Fruit fly (Drosophila melanogaster) whole organism, embryonic: Measurements from ENCODE around the gene Sk1.

Experiments used
- Adf1 ChIP-seq: fragments of 200-800 bp; sonication (Bioruptor generic); IDR thresholded peaks from 2 replicates; pipeline ENCODE4 v1.3.6; 2022; ENCODE audit warnings: missing biosample characterization, missing genetic modification characterization
- Atf3 ChIP-seq: fragments of 200-800 bp; sonication (Bioruptor generic); optimal IDR thresholded peaks from 3 replicates; lab custom pipeline; 2016; ENCODE audit warnings: missing biosample characterization, missing genetic modification characterization
- Atf6 ChIP-seq: fragments of 200-800 bp; sonication (Bioruptor generic); IDR thresholded peaks from 2 replicates; pipeline ENCODE4 v1.3.6; 2022; ENCODE audit warnings: missing biosample characterization, missing genetic modification characterization
- Blimp-1 ChIP-seq: fragments of 200-800 bp; sonication (Bioruptor generic); optimal IDR thresholded peaks from 3 replicates; lab custom pipeline; 2018; ENCODE audit warnings: missing biosample characterization, missing genetic modification characterization, mild to moderate bottlenecking, moderate library complexity, missing genetic modification reagents
- CG15696 ChIP-seq: fragments of 200-800 bp; sonication (Bioruptor generic); optimal IDR thresholded peaks from 2 replicates; lab custom pipeline; 2019; ENCODE audit warnings: missing biosample characterization, mild to moderate bottlenecking, missing genetic modification characterization, moderate library complexity
- CG17612 ChIP-seq: fragments of 200-800 bp; sonication (Bioruptor generic); IDR thresholded peaks from 2 replicates; pipeline ENCODE4 v1.3.6; 2022; ENCODE audit warnings: missing biosample characterization, missing genetic modification characterization
- CG2875 ChIP-seq: fragments of 200-800 bp; sonication (Bioruptor generic); optimal IDR thresholded peaks from 2 replicates; lab custom pipeline; 2017; ENCODE audit warnings: missing biosample characterization, mild to moderate bottlenecking, missing genetic modification characterization, missing genetic modification reagents
- CG3407 ChIP-seq: fragments of 200-800 bp; sonication (Bioruptor generic); optimal IDR thresholded peaks from 2 replicates; lab custom pipeline; 2018; ENCODE audit warnings: missing biosample characterization, mild to moderate bottlenecking, missing genetic modification characterization
- CG42726 ChIP-seq: fragments of 200-800 bp; sonication (Bioruptor generic); IDR thresholded peaks from 2 replicates; pipeline ENCODE4 v1.3.6; 2022; ENCODE audit warnings: missing biosample characterization, missing genetic modification characterization; ENCODE audit not compliant: partially characterized antibody
- CG4820 ChIP-seq: fragments of 200-800 bp; sonication (Bioruptor generic); optimal IDR thresholded peaks from 3 replicates; lab custom pipeline; 2016; ENCODE audit warnings: missing biosample characterization, missing genetic modification characterization
- CG7745 ChIP-seq: fragments of 200-800 bp; sonication (Bioruptor generic); optimal IDR thresholded peaks from 2 replicates; lab custom pipeline; 2018; ENCODE audit warnings: missing biosample characterization, mild to moderate bottlenecking, missing genetic modification characterization, moderate library complexity
- CG8359 ChIP-seq: fragments of 200-800 bp; sonication (Bioruptor generic); optimal IDR thresholded peaks from 2 replicates; lab custom pipeline; 2017; ENCODE audit warnings: missing biosample characterization, mild to moderate bottlenecking, missing genetic modification characterization, borderline replicate concordance
- CHES-1-like ChIP-seq: fragments of 200-800 bp; sonication (Bioruptor generic); optimal IDR thresholded peaks from 2 replicates; lab custom pipeline; 2016; ENCODE audit warnings: missing biosample characterization, missing genetic modification characterization
- CoRest ChIP-seq: fragments of 200-800 bp; sonication (Bioruptor generic); optimal IDR thresholded peaks from 3 replicates; lab custom pipeline; 2018; ENCODE audit warnings: missing biosample characterization, mild to moderate bottlenecking, missing genetic modification characterization, moderate library complexity
- CrebB ChIP-seq: fragments of 200-800 bp; sonication (Bioruptor generic); optimal IDR thresholded peaks from 3 replicates; lab custom pipeline; 2018; ENCODE audit warnings: missing biosample characterization, mild to moderate bottlenecking, missing genetic modification characterization
- D19B ChIP-seq: fragments of 200-800 bp; sonication (Bioruptor generic); optimal IDR thresholded peaks from 2 replicates; lab custom pipeline; 2017; ENCODE audit warnings: missing biosample characterization, mild to moderate bottlenecking, missing genetic modification characterization
- Dbx ChIP-seq: fragments of 200-800 bp; sonication (Bioruptor generic); IDR thresholded peaks from 3 replicates; pipeline ENCODE4 v1.3.6; 2022; ENCODE audit warnings: missing biosample characterization, missing genetic modification characterization
- Dfd ChIP-seq, 2 experiments: fragments of >200 bp; optimal IDR thresholded peaks; 2 replicates each; lab custom pipeline; 2017; ENCODE audit warnings: missing biosample characterization in 2 of 2, missing genetic modification characterization in 2 of 2
- Hr39 ChIP-seq: fragments of >200 bp; optimal IDR thresholded peaks from 2 replicates; lab custom pipeline; 2017
- Hr78 ChIP-seq, 2 experiments: fragments of 200-800 bp in 1 of 2; fragments of >200 bp in 1 of 2; sonication (Bioruptor generic) in 1 of 2; optimal IDR thresholded peaks; 2 replicates each; lab custom pipeline; 2017 to 2019; ENCODE audit warnings: missing biosample characterization in 2 of 2, missing genetic modification characterization in 2 of 2, mild to moderate bottlenecking in 1 of 2, moderate library complexity in 1 of 2
- Hsf ChIP-seq: fragments of 200-800 bp; sonication (Bioruptor generic); optimal IDR thresholded peaks from 3 replicates; lab custom pipeline; 2016; ENCODE audit warnings: missing biosample characterization, missing genetic modification characterization
- MBD-R2 ChIP-seq: fragments of 200-800 bp; sonication (Bioruptor generic); IDR thresholded peaks from 2 replicates; pipeline ENCODE4 v1.3.6; 2022; ENCODE audit warnings: missing biosample characterization, missing genetic modification characterization
- Max ChIP-seq: fragments of 200-800 bp; sonication (Bioruptor generic); optimal IDR thresholded peaks from 2 replicates; lab custom pipeline; 2016; ENCODE audit warnings: missing biosample characterization, mild to moderate bottlenecking, missing genetic modification characterization
- Pdp1 ChIP-seq, 2 experiments: fragments of 200-800 bp; sonication (Bioruptor generic); optimal IDR thresholded peaks; 3 replicates each; lab custom pipeline; 2016; ENCODE audit warnings: missing biosample characterization in 2 of 2, missing genetic modification characterization in 2 of 2, mild to moderate bottlenecking in 1 of 2, moderate library complexity in 1 of 2
- Poxn ChIP-seq: fragments of 200-800 bp; sonication (Bioruptor generic); IDR thresholded peaks from 2 replicates; pipeline ENCODE4 v1.3.6; 2022; ENCODE audit warnings: missing biosample characterization, missing genetic modification characterization
- Ptx1 ChIP-seq: fragments of 200-800 bp; sonication (Bioruptor generic); IDR thresholded peaks from 2 replicates; pipeline ENCODE4 v1.3.6; 2022; ENCODE audit warnings: missing biosample characterization, missing genetic modification characterization
- Rx ChIP-seq: fragments of 200-800 bp; sonication (Bioruptor generic); IDR thresholded peaks from 2 replicates; pipeline ENCODE4 v1.3.6; 2022; ENCODE audit warnings: missing biosample characterization, missing genetic modification characterization
- Side ChIP-seq: fragments of 200-800 bp; sonication (Bioruptor generic); optimal IDR thresholded peaks from 2 replicates; lab custom pipeline; 2016; ENCODE audit warnings: missing biosample characterization, missing genetic modification characterization
- Sin3A ChIP-seq: fragments of >200 bp; optimal IDR thresholded peaks from 2 replicates; lab custom pipeline; 2018
- Stat92E ChIP-seq, 3 experiments: fragments of >200 bp in 2 of 3; fragments of 200-800 bp in 1 of 3; sonication (Bioruptor generic) in 1 of 3; optimal IDR thresholded peaks; 2 replicates each; lab custom pipeline; 2017 to 2019; ENCODE audit warnings: missing biosample characterization in 3 of 3, missing genetic modification characterization in 3 of 3, mild to moderate bottlenecking in 1 of 3, moderate library complexity in 1 of 3
- Tbp ChIP-seq: fragments of >200 bp; optimal IDR thresholded peaks from 2 replicates; lab custom pipeline; 2018; ENCODE audit warnings: missing biosample characterization, missing genetic modification characterization
- amos ChIP-seq: fragments of 200-800 bp; sonication (Bioruptor generic); IDR thresholded peaks from 2 replicates; pipeline ENCODE4 v1.3.6; 2022; ENCODE audit warnings: missing biosample characterization, missing genetic modification characterization; ENCODE audit not compliant: partially characterized antibody
- ara ChIP-seq: fragments of 200-800 bp; sonication (Bioruptor generic); IDR thresholded peaks from 2 replicates; pipeline ENCODE4 v1.3.6; 2022; ENCODE audit warnings: missing biosample characterization, missing genetic modification characterization
- cg ChIP-seq: fragments of 200-800 bp; sonication (Bioruptor generic); optimal IDR thresholded peaks from 3 replicates; lab custom pipeline; 2019; ENCODE audit warnings: missing biosample characterization, mild to moderate bottlenecking, missing genetic modification characterization, moderate library complexity
- chif ChIP-seq, 2 experiments: fragments of 200-800 bp; sonication (Bioruptor generic); optimal IDR thresholded peaks; 3 replicates each; lab custom pipeline; 2016; ENCODE audit warnings: missing biosample characterization in 2 of 2, missing genetic modification characterization in 2 of 2
- chm ChIP-seq: fragments of 200-800 bp; sonication (Bioruptor generic); IDR thresholded peaks from 2 replicates; pipeline ENCODE4 v1.3.6; 2022; ENCODE audit warnings: missing biosample characterization, missing genetic modification characterization
- chn ChIP-seq: fragments of 200-800 bp; sonication (Bioruptor generic); optimal IDR thresholded peaks from 2 replicates; lab custom pipeline; 2016; ENCODE audit warnings: missing biosample characterization, missing genetic modification characterization
- crp ChIP-seq, 2 experiments: fragments of 200-800 bp; sonication (Bioruptor generic); optimal IDR thresholded peaks; 2 replicates in 1 of 2; 3 replicates in 1 of 2; lab custom pipeline; 2017; ENCODE audit warnings: missing biosample characterization in 2 of 2, missing genetic modification characterization in 2 of 2, mild to moderate bottlenecking in 1 of 2, moderate library complexity in 1 of 2
- danr ChIP-seq: fragments of 200-800 bp; sonication (Bioruptor generic); IDR thresholded peaks from 2 replicates; pipeline ENCODE4 v1.3.6; 2022; ENCODE audit warnings: missing biosample characterization, missing genetic modification characterization
- emc ChIP-seq: fragments of 200-800 bp; sonication (Bioruptor generic); optimal IDR thresholded peaks from 2 replicates; lab custom pipeline; 2016; ENCODE audit warnings: missing biosample characterization, missing genetic modification characterization
- fd3F ChIP-seq: fragments of 200-800 bp; sonication (Bioruptor generic); optimal IDR thresholded peaks from 2 replicates; lab custom pipeline; 2018; ENCODE audit warnings: missing biosample characterization, mild to moderate bottlenecking, missing genetic modification characterization, moderate library complexity
- gro ChIP-seq: fragments of 200-800 bp; sonication (Bioruptor generic); optimal IDR thresholded peaks from 2 replicates; lab custom pipeline; 2016; ENCODE audit warnings: missing biosample characterization, missing genetic modification characterization
- ham ChIP-seq: fragments of 200-800 bp; sonication (Bioruptor generic); IDR thresholded peaks from 2 replicates; pipeline ENCODE4 v1.3.6; 2022; ENCODE audit warnings: missing biosample characterization, missing genetic modification characterization
- ind ChIP-seq: fragments of 200-800 bp; sonication (Bioruptor generic); optimal IDR thresholded peaks from 3 replicates; lab custom pipeline; 2016; ENCODE audit warnings: missing biosample characterization, missing genetic modification characterization
- lov ChIP-seq, 2 experiments: fragments of 200-800 bp in 1 of 2; fragments of >200 bp in 1 of 2; sonication (Bioruptor generic) in 1 of 2; IDR thresholded peaks in 1 of 2; optimal IDR thresholded peaks in 1 of 2; 2 replicates in 1 of 2; 3 replicates in 1 of 2; pipeline versions ENCODE4 v1.3.6 to Lab custom; 2017 to 2022; ENCODE audit warnings: missing biosample characterization in 1 of 2, missing genetic modification characterization in 1 of 2
- slbo ChIP-seq: fragments of 200-800 bp; sonication (Bioruptor generic); IDR thresholded peaks from 2 replicates; pipeline ENCODE4 v1.3.6; 2022; ENCODE audit warnings: missing biosample characterization, missing genetic modification characterization
- so ChIP-seq: fragments of 200-800 bp; sonication (Bioruptor generic); IDR thresholded peaks from 3 replicates; pipeline ENCODE4 v1.3.6; 2022; ENCODE audit warnings: missing biosample characterization, missing genetic modification characterization
- ssp ChIP-seq: fragments of 200-800 bp; sonication (Bioruptor generic); IDR thresholded peaks from 2 replicates; pipeline ENCODE4 v1.3.6; 2022; ENCODE audit warnings: missing biosample characterization, missing genetic modification characterization
- unc-4 ChIP-seq: fragments of 200-800 bp; sonication (Bioruptor generic); IDR thresholded peaks from 2 replicates; pipeline ENCODE4 v1.3.6; 2022; ENCODE audit warnings: missing biosample characterization, missing genetic modification characterization; ENCODE audit not compliant: partially characterized antibody
- usp ChIP-seq: fragments of >200 bp; optimal IDR thresholded peaks from 2 replicates; lab custom pipeline; 2017; ENCODE audit warnings: missing biosample characterization, missing genetic modification characterization

Gene Sk1

DNA sequence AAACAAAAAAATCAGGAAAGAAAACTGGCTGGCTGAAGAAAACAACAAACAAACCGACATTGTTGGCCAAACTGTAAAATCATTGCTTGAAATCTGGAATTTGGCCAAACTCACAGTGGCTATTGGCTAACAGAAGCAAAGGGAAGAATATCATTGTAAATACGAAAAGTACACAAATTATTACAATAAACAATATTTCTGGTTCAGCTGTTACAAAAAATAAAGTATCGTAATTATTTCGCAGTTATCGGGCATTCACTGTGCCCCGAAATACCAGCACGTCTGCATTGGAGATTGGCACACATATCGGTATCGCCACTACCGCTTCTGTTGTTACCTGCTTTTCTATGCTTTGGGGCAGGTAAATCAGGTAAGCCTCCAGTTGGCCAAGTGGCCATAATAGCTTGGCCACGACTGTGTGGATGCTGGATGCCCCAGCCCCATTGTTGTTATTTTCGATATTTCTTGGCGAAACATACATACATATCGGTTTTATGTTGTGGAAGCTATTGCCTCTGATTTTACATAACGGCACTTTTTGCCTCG is 8.8 kb downstream of the Sk1 start (continued):
- TF ChIP-seq amos (GFP tag; lab: Robert Waterston, UW): no peak
- no peak for TF ChIP-seq crp (GFP tag; optimal IDR thresholded peaks at IDR 0.05; lab: Kevin White, UChicago)
- TF ChIP-seq chn (GFP tag; lab: Kevin White, UChicago): no peak
- TF ChIP-seq emc (GFP tag; lab: Kevin White, UChicago): no peak
- no peak for TF ChIP-seq CG2875
- peak; percentile 67 for TF ChIP-seq Atf6 (GFP tag; lab: Robert Waterston, UW)
- TF ChIP-seq gro: no peak
- TF ChIP-seq Dfd (GFP tag; optimal IDR thresholded peaks at IDR 0.05; lab: Kevin White, UChicago): no peak
- no peak for TF ChIP-seq Stat92E (GFP tag; optimal IDR thresholded peaks at IDR 0.05; lab: Kevin White, UChicago)
- no peak for TF ChIP-seq Poxn (GFP tag; lab: Robert Waterston, UW)
- TF ChIP-seq CG15696 (tag; lab: Kevin White, UChicago): no peak
- TF ChIP-seq slbo (GFP tag; lab: Robert Waterston, UW): peak; percentile 72
- TF ChIP-seq Side (GFP tag; lab: Kevin White, UChicago): no peak
- no peak for TF ChIP-seq Hr78 (GFP tag; optimal IDR thresholded peaks at IDR 0.05; lab: Kevin White, UChicago)
- peak; percentile 27 for TF ChIP-seq Hsf (GFP tag; lab: Kevin White, UChicago)
- no peak for TF ChIP-seq Hr39 (lab: Kevin White, UChicago)
- no peak for TF ChIP-seq CG4820
- no peak for TF ChIP-seq Max (GFP tag; lab: Kevin White, UChicago)
- TF ChIP-seq CG8359 (GFP tag; lab: Kevin White, UChicago): no peak
- no peak for TF ChIP-seq D19B (GFP tag; lab: Kevin White, UChicago)
- TF ChIP-seq CG7745 (tag; lab: Kevin White, UChicago): no peak
- TF ChIP-seq CHES-1-like (GFP tag; lab: Kevin White, UChicago): peak; percentile 16
- no peak for TF ChIP-seq usp (GFP tag; lab: Kevin White, UChicago)
- TF ChIP-seq CoRest (tag; lab: Kevin White, UChicago): peak; percentile 18
- TF ChIP-seq Ptx1 (GFP tag; lab: Robert Waterston, UW): peak; percentile 69
- no peak for TF ChIP-seq CG3407 (GFP tag; lab: Kevin White, UChicago)
- peak; percentile 7 for TF ChIP-seq Blimp-1 (GFP tag; lab: Kevin White, UChicago)
- no peak for TF ChIP-seq cg (GFP tag; lab: Kevin White, UChicago)
- TF ChIP-seq lov (optimal IDR thresholded peaks at IDR 0.05; lab: Kevin White, UChicago): no peak
- 0 out of 3 replicates have a peak, but pooled peaks have one; percentile 18 for TF ChIP-seq lov (GFP tag; IDR thresholded peaks at IDR 0.05; lab: Robert Waterston, UW)
- TF ChIP-seq ind (GFP tag; lab: Kevin White, UChicago): peak; percentile 56
- peak; percentile 35 for TF ChIP-seq CrebB (tag; lab: Kevin White, UChicago)
- TF ChIP-seq danr (GFP tag; lab: Robert Waterston, UW): no peak
- peak; percentile 38; the same call in 1 of the 3 replicates for TF ChIP-seq so (GFP tag; lab: Robert Waterston, UW)
- no peak for TF ChIP-seq ara
- no peak for TF ChIP-seq Rx (GFP tag; lab: Robert Waterston, UW)
- TF ChIP-seq Dbx (GFP tag; lab: Robert Waterston, UW): peak; percentile 33; the same call in 1 of the 3 replicates
- TF ChIP-seq fd3F: peak; percentile 46
- no peak for TF ChIP-seq Tbp (GFP tag; lab: Kevin White, UChicago)
- TF ChIP-seq CG42726 (GFP tag; lab: Robert Waterston, UW): no peak
- TF ChIP-seq Sin3A: no peak
- TF ChIP-seq chm (GFP tag; lab: Robert Waterston, UW): 0 out of 2 replicates have a peak, but pooled peaks have one; percentile 31
- no peak for TF ChIP-seq Adf1
- TF ChIP-seq chif (GFP tag; optimal IDR thresholded peaks at IDR 0.05; lab: Kevin White, UChicago): peak in 1 of 2 experiments; percentile 22
- TF ChIP-seq ham: no peak
- TF ChIP-seq Atf3 (GFP tag; lab: Kevin White, UChicago): no peak
- TF ChIP-seq unc-4 (GFP tag; lab: Robert Waterston, UW): no peak
- TF ChIP-seq ssp: no peak
- TF ChIP-seq Pdp1 (GFP tag; optimal IDR thresholded peaks at IDR 0.05; lab: Kevin White, UChicago): peak; percentile 18 to 39
- 0 out of 2 replicates have a peak, but pooled peaks have one; percentile 21 for TF ChIP-seq CG17612 (GFP tag; lab: Robert Waterston, UW)
- no peak; the same call in 1 of the 2 replicates for TF ChIP-seq MBD-R2 (GFP tag; lab: Robert Waterston, UW)
